Fruit fly (Drosophila melanogaster) whole organism, embryonic: ENCODE results near the gene CG16904.

Source experiments
- Antp ChIP-seq: fragments of 200-800 bp; sonication (Bioruptor generic); optimal IDR thresholded peaks from 3 replicates; lab custom pipeline; 2016; ENCODE audit warnings: missing biosample characterization, missing genetic modification characterization
- CG11247 ChIP-seq: fragments of 200-800 bp; sonication (Bioruptor generic); IDR thresholded peaks from 2 replicates; pipeline ENCODE4 v1.3.6; 2022; ENCODE audit warnings: missing biosample characterization, missing genetic modification characterization
- CG11696 ChIP-seq: fragments of 200-800 bp; sonication (Bioruptor generic); IDR thresholded peaks from 2 replicates; pipeline ENCODE4 v1.3.6; 2022; ENCODE audit warnings: missing biosample characterization, missing genetic modification characterization
- CG12104 ChIP-seq: fragments of 200-800 bp; sonication (Bioruptor generic); optimal IDR thresholded peaks from 3 replicates; lab custom pipeline; 2016; ENCODE audit warnings: missing biosample characterization, missing genetic modification characterization
- CG14050 ChIP-seq: fragments of 200-800 bp; sonication (Bioruptor generic); IDR thresholded peaks from 3 replicates; pipeline ENCODE4 v1.3.6; 2022; ENCODE audit warnings: missing biosample characterization, missing genetic modification characterization
- CG1603 ChIP-seq: fragments of 200-800 bp; sonication (Bioruptor generic); optimal IDR thresholded peaks from 2 replicates; lab custom pipeline; 2019; ENCODE audit warnings: missing biosample characterization, mild to moderate bottlenecking, missing genetic modification characterization, moderate library complexity
- CG16779 ChIP-seq: fragments of 200-800 bp; sonication (Bioruptor generic); IDR thresholded peaks from 2 replicates; pipeline ENCODE4 v1.3.6; 2022; ENCODE audit warnings: missing biosample characterization, missing genetic modification characterization
- CG17912 ChIP-seq: fragments of 200-800 bp; sonication (Bioruptor generic); optimal IDR thresholded peaks from 2 replicates; lab custom pipeline; 2018; ENCODE audit warnings: missing biosample characterization, mild to moderate bottlenecking, missing genetic modification characterization
- CG30020 ChIP-seq: fragments of 200-800 bp; optimal IDR thresholded peaks from 2 replicates; lab custom pipeline; 2019; ENCODE audit warnings: missing biosample characterization, mild to moderate bottlenecking, missing genetic modification characterization, moderate library complexity
- CG3163 ChIP-seq: fragments of 200-800 bp; sonication (Bioruptor generic); optimal IDR thresholded peaks from 3 replicates; lab custom pipeline; 2016; ENCODE audit warnings: missing biosample characterization, missing genetic modification characterization
- CG4404 ChIP-seq: fragments of 200-800 bp; sonication (Bioruptor generic); IDR thresholded peaks from 2 replicates; pipeline ENCODE4 v1.3.6; 2022; ENCODE audit warnings: missing biosample characterization, missing genetic modification characterization
- CG7372 ChIP-seq: fragments of 200-800 bp; sonication (Bioruptor generic); IDR thresholded peaks from 2 replicates; pipeline ENCODE4 v1.3.6; 2022; ENCODE audit warnings: missing biosample characterization, missing genetic modification characterization
- CG8388 ChIP-seq: fragments of 200-800 bp; sonication (Bioruptor generic); optimal IDR thresholded peaks from 2 replicates; lab custom pipeline; 2019; ENCODE audit warnings: missing biosample characterization, mild to moderate bottlenecking, missing genetic modification characterization, moderate library complexity
- CG9215 ChIP-seq: fragments of 200-800 bp; sonication (Bioruptor generic); IDR thresholded peaks from 2 replicates; pipeline ENCODE4 v1.3.6; 2022; ENCODE audit warnings: missing biosample characterization, missing genetic modification characterization
- CG9932 ChIP-seq: fragments of 200-800 bp; sonication (Bioruptor generic); IDR thresholded peaks from 2 replicates; pipeline ENCODE4 v1.3.6; 2022; ENCODE audit warnings: missing biosample characterization, missing genetic modification characterization
- Chrac-16 ChIP-seq: fragments of 200-800 bp; sonication (Bioruptor generic); optimal IDR thresholded peaks from 3 replicates; lab custom pipeline; 2016; ENCODE audit warnings: missing biosample characterization, missing genetic modification characterization
- CoRest ChIP-seq: fragments of 200-800 bp; sonication (Bioruptor generic); optimal IDR thresholded peaks from 3 replicates; lab custom pipeline; 2018; ENCODE audit warnings: missing biosample characterization, mild to moderate bottlenecking, missing genetic modification characterization, moderate library complexity
- Fer1 ChIP-seq: fragments of 200-800 bp; sonication (Bioruptor generic); optimal IDR thresholded peaks from 2 replicates; lab custom pipeline; 2017; ENCODE audit warnings: missing biosample characterization, mild to moderate bottlenecking, missing genetic modification characterization
- GATAe ChIP-seq: fragments of 200-800 bp; sonication (Bioruptor generic); conservative IDR thresholded peaks from 2 replicates; pipeline ENCODE4 v1.3.6; 2022; ENCODE audit warnings: missing biosample characterization, missing genetic modification characterization
- Gsc ChIP-seq: fragments of 200-800 bp; sonication (Bioruptor generic); IDR thresholded peaks from 2 replicates; pipeline ENCODE4 v1.3.6; 2022; ENCODE audit warnings: missing biosample characterization, missing genetic modification characterization
- HmgD ChIP-seq: fragments of 200-800 bp; sonication (Bioruptor generic); optimal IDR thresholded peaks from 3 replicates; lab custom pipeline; 2016; ENCODE audit warnings: missing biosample characterization, missing genetic modification characterization
- Hr51 ChIP-seq, 2 experiments: fragments of 200-800 bp; sonication (Bioruptor generic); optimal IDR thresholded peaks; 2 replicates in 1 of 2; 3 replicates in 1 of 2; lab custom pipeline; 2016 to 2018; ENCODE audit warnings: missing biosample characterization in 2 of 2, missing genetic modification characterization in 2 of 2, mild to moderate bottlenecking in 1 of 2, moderate library complexity in 1 of 2
- Scr ChIP-seq: fragments of 200-800 bp; sonication (Bioruptor generic); IDR thresholded peaks from 2 replicates; pipeline ENCODE4 v1.3.6; 2022; ENCODE audit warnings: missing biosample characterization, missing genetic modification characterization; ENCODE audit not compliant: partially characterized antibody
- Ssrp ChIP-seq: fragments of 200-800 bp; sonication (Bioruptor generic); optimal IDR thresholded peaks from 2 replicates; lab custom pipeline; 2018; ENCODE audit warnings: missing biosample characterization, mild to moderate bottlenecking, missing genetic modification characterization, moderate library complexity
- Tbp ChIP-seq: fragments of >200 bp; optimal IDR thresholded peaks from 2 replicates; lab custom pipeline; 2018; ENCODE audit warnings: missing biosample characterization, missing genetic modification characterization
- al ChIP-seq: fragments of 200-800 bp; sonication (Bioruptor generic); IDR thresholded peaks from 2 replicates; pipeline ENCODE4 v1.3.6; 2022; ENCODE audit warnings: missing biosample characterization, missing genetic modification characterization
- aop ChIP-seq: fragments of 200-800 bp; sonication (Bioruptor generic); IDR thresholded peaks from 2 replicates; pipeline ENCODE4 v1.3.6; 2022; ENCODE audit warnings: missing biosample characterization, missing genetic modification characterization
- ap ChIP-seq: fragments of 200-800 bp; sonication (Bioruptor generic); IDR thresholded peaks from 2 replicates; pipeline ENCODE4 v1.3.6; 2022; ENCODE audit warnings: missing biosample characterization, missing genetic modification characterization
- bowl ChIP-seq: fragments of 200-800 bp; sonication (Bioruptor generic); IDR thresholded peaks from 2 replicates; pipeline ENCODE4 v1.3.6; 2022; ENCODE audit warnings: missing biosample characterization, missing genetic modification characterization
- chif ChIP-seq, 2 experiments: fragments of 200-800 bp; sonication (Bioruptor generic); optimal IDR thresholded peaks; 3 replicates each; lab custom pipeline; 2016; ENCODE audit warnings: missing biosample characterization in 2 of 2, missing genetic modification characterization in 2 of 2
- chm ChIP-seq: fragments of 200-800 bp; sonication (Bioruptor generic); IDR thresholded peaks from 2 replicates; pipeline ENCODE4 v1.3.6; 2022; ENCODE audit warnings: missing biosample characterization, missing genetic modification characterization
- ind ChIP-seq: fragments of 200-800 bp; sonication (Bioruptor generic); optimal IDR thresholded peaks from 3 replicates; lab custom pipeline; 2016; ENCODE audit warnings: missing biosample characterization, missing genetic modification characterization
- lmd ChIP-seq: fragments of 200-800 bp; sonication (Bioruptor generic); IDR thresholded peaks from 2 replicates; pipeline ENCODE4 v1.3.6; 2022; ENCODE audit warnings: missing biosample characterization, missing genetic modification characterization
- psq ChIP-seq: fragments of 200-800 bp; sonication (Bioruptor generic); optimal IDR thresholded peaks from 2 replicates; lab custom pipeline; 2017; ENCODE audit warnings: missing biosample characterization, missing genetic modification characterization

Gene CG16904

DNA sequence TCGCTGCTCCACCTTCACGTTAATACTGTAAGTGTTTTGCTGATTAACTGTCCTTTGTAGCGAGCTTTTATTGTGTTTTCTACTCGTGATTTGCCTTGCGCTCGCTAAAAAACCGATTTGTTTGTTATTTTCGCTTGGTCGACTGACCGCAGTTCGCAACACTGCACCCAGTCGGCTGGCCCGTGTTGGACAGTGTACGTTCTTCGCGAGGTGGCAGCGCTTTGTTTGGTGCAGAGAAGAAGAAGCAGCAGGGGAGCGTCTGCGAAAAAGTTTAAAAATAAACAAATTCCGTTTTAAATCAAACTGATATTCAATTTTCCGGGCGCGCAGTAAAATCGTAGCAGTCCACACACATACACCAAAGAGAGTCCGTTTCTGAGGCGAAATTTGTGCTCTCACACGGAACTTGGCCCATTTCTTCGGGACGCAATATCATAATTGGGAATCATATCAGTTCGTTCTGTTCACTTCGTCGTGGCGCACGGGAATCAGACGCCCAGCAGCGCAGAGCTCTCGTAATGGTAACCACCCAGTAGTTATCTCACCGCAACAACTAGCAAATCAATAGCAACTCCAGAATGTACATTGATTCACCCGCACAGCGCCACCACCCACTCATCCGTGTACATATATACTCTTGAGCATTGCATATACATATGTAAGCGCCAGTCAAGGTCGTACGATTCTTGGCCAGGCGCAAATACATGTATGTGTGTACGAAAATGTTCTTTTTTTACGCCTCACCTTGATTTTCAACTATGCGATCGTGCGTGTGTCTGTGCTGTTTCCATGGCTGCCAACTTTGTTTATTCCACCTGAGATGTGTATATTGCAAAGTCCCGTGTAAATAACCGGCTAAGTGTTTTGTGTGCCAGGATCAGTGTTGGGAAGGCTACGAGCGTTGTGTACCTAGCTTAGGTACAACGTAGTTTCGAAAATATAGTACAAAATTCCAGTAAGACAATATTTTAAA, 48.9 kb downstream of the CG16904 start, which contains the start of gene Naa80 (continued):
- TF ChIP-seq lmd (GFP tag; lab: Robert Waterston, UW) = peak; percentile 55; the same call in 1 of the 2 replicates
- TF ChIP-seq HmgD = peak; percentile 85
- peak; percentile 82 for TF ChIP-seq CG17912 (GFP tag; lab: Kevin White, UChicago)
- TF ChIP-seq psq (GFP tag; lab: Kevin White, UChicago) = no peak
- no peak for TF ChIP-seq CG7372
- peak; percentile 87 for TF ChIP-seq CG9932 (GFP tag; lab: Robert Waterston, UW)
- TF ChIP-seq Ssrp (tag; lab: Kevin White, UChicago) = peak; percentile 12
- peak; percentile 84 for TF ChIP-seq CG1603 (tag; lab: Kevin White, UChicago)
- TF ChIP-seq bowl (GFP tag; lab: Robert Waterston, UW) = no peak
- peak; percentile 6 for TF ChIP-seq CoRest
- peak; percentile 36 for TF ChIP-seq CG12104 (GFP tag; lab: Kevin White, UChicago)
- peak; percentile 12 to 72 for TF ChIP-seq chif (GFP tag; optimal IDR thresholded peaks at IDR 0.05; lab: Kevin White, UChicago)
- TF ChIP-seq Hr51 (GFP tag; optimal IDR thresholded peaks at IDR 0.05; lab: Kevin White, UChicago) = peak in 1 of 2 experiments; percentile 85
- peak; percentile 44; the same call in 1 of the 2 replicates for TF ChIP-seq Scr
- peak; percentile 9 for TF ChIP-seq CG30020 (tag; lab: Kevin White, UChicago)
- TF ChIP-seq Tbp = peak; percentile 9
- peak; percentile 30; the same call in 1 of the 2 replicates for TF ChIP-seq CG9215 (GFP tag; lab: Robert Waterston, UW)
- TF ChIP-seq Chrac-16 = peak; percentile 72
- peak; percentile 89 for TF ChIP-seq Antp
- peak; percentile 67 for TF ChIP-seq CG3163
- peak; percentile 79 for TF ChIP-seq CG11247
- no peak for TF ChIP-seq Gsc (GFP tag; lab: Robert Waterston, UW)
- no peak for TF ChIP-seq CG11696 (GFP tag; lab: Robert Waterston, UW)
- TF ChIP-seq al = peak; percentile 61
- no peak; the same call in 2 of the 3 replicates for TF ChIP-seq CG14050
- TF ChIP-seq CG8388 = peak; percentile 23
- peak; percentile 73; the same call in 1 of the 2 replicates for TF ChIP-seq CG16779 (GFP tag; lab: Robert Waterston, UW)
- peak; percentile 72 for TF ChIP-seq ind (GFP tag; lab: Kevin White, UChicago)
- TF ChIP-seq GATAe = no peak
- no peak for TF ChIP-seq ap (GFP tag; lab: Robert Waterston, UW)
- TF ChIP-seq CG4404 (GFP tag; lab: Robert Waterston, UW) = 0 out of 2 replicates have a peak, but pooled peaks have one; percentile 11
- TF ChIP-seq aop (GFP tag; lab: Robert Waterston, UW) = no peak
- TF ChIP-seq chm (GFP tag; lab: Robert Waterston, UW) = peak; percentile 32; the same call in 1 of the 2 replicates
- TF ChIP-seq Fer1 (GFP tag; lab: Kevin White, UChicago) = peak; percentile 62
- TF ChIP-seq, all 482 proteins: peak for 308
